Fruit fly (Drosophila melanogaster) whole organism, pupa: Measurements from ENCODE around the gene CG11069.

Source experiments
- CG13204 ChIP-seq: fragments of 200-800 bp; sonication (Bioruptor generic); optimal IDR thresholded peaks from 2 replicates; lab custom pipeline; 2018; ENCODE audit warnings: missing biosample characterization, mild to moderate bottlenecking, missing genetic modification characterization, moderate library complexity
- CG15710 ChIP-seq: fragments of 200-800 bp; sonication (Bioruptor generic); optimal IDR thresholded peaks from 2 replicates; lab custom pipeline; 2018; ENCODE audit warnings: missing biosample characterization, mild to moderate bottlenecking, missing genetic modification characterization, moderate library complexity
- CG4496 ChIP-seq: fragments of 200-800 bp; sonication (Bioruptor generic); IDR thresholded peaks from 3 replicates; pipeline ENCODE4 v1.3.6; 2022; ENCODE audit warnings: missing biosample characterization, missing genetic modification characterization
- CG9948 ChIP-seq: fragments of 200-800 bp; sonication (Bioruptor generic); optimal IDR thresholded peaks from 2 replicates; lab custom pipeline; 2018; ENCODE audit warnings: missing biosample characterization, mild to moderate bottlenecking, missing genetic modification characterization, moderate library complexity
- fd96Ca ChIP-seq: fragments of 200-800 bp; sonication (Bioruptor generic); IDR thresholded peaks from 3 replicates; pipeline ENCODE4 v1.3.6; 2022; ENCODE audit warnings: missing biosample characterization, missing genetic modification characterization
- rn ChIP-seq: fragments of 200-800 bp; sonication (Bioruptor generic); IDR thresholded peaks from 2 replicates; pipeline ENCODE4 v1.3.6; 2022; ENCODE audit warnings: missing biosample characterization, missing genetic modification characterization

dm6 chr3R:24863894-24864293 is 30.6 kb upstream of the CG11069 start:
- TF ChIP-seq CG4496 (GFP tag; lab: Robert Waterston, UW) (no peak), CG15710 (tag; lab: Kevin White, UChicago) (no peak), CG9948 (tag; lab: Kevin White, UChicago) (no peak), rn (GFP tag; lab: Robert Waterston, UW) (no peak), CG13204 (GFP tag; lab: Kevin White, UChicago) (no peak), fd96Ca (GFP tag; lab: Robert Waterston, UW) (no peak)
